Fruit fly (Drosophila melanogaster) S2 (cell line): ENCODE measurements around the gene CG8925.

ENCODE experiments used
- CG8478 ChIP-seq: fragments of >200 bp; optimal IDR thresholded peaks from 2 replicates; lab custom pipeline; 2018
- CTCF ChIP-seq, 2 experiments: fragments of >200 bp; optimal IDR thresholded peaks; 2 replicates each; lab custom pipeline; 2018

- TF ChIP-seq CG8478 (lab: Kevin White, UChicago), result no peak
- TF ChIP-seq CTCF (optimal IDR thresholded peaks at IDR 0.05; lab: Kevin White, UChicago), result no peak
Measured at dm6 chr3R:16156032-16156431, 15.8 kb upstream of the CG8925 start.
